Fruit fly (Drosophila melanogaster) whole organism, pupa: ENCODE measurements around the gene CG15480.

Experiments
- CG10348 ChIP-seq: fragments of 200-800 bp; sonication (Bioruptor generic); IDR thresholded peaks from 2 replicates; pipeline ENCODE4 v1.3.6; 2022; ENCODE audit warnings: missing biosample characterization, missing genetic modification characterization
- CG13204 ChIP-seq: fragments of 200-800 bp; sonication (Bioruptor generic); optimal IDR thresholded peaks from 2 replicates; lab custom pipeline; 2018; ENCODE audit warnings: missing biosample characterization, mild to moderate bottlenecking, missing genetic modification characterization, moderate library complexity
- CG15710 ChIP-seq: fragments of 200-800 bp; sonication (Bioruptor generic); optimal IDR thresholded peaks from 2 replicates; lab custom pipeline; 2018; ENCODE audit warnings: missing biosample characterization, mild to moderate bottlenecking, missing genetic modification characterization, moderate library complexity
- CG17806 ChIP-seq: fragments of 200-800 bp; sonication (Bioruptor generic); optimal IDR thresholded peaks from 2 replicates; lab custom pipeline; 2018; ENCODE audit warnings: missing biosample characterization, mild to moderate bottlenecking, missing genetic modification characterization, moderate library complexity
- CG4496 ChIP-seq: fragments of 200-800 bp; sonication (Bioruptor generic); IDR thresholded peaks from 3 replicates; pipeline ENCODE4 v1.3.6; 2022; ENCODE audit warnings: missing biosample characterization, missing genetic modification characterization
- EcR ChIP-seq: fragments of 200-800 bp; sonication (Bioruptor generic); optimal IDR thresholded peaks from 3 replicates; lab custom pipeline; 2019; ENCODE audit warnings: missing biosample characterization, missing genetic modification characterization, mild to moderate bottlenecking, moderate library complexity, missing genetic modification reagents
- Snoo ChIP-seq: fragments of 200-800 bp; sonication (Bioruptor generic); optimal IDR thresholded peaks from 3 replicates; lab custom pipeline; 2017; ENCODE audit warnings: missing biosample characterization, mild to moderate bottlenecking, missing genetic modification characterization, inconsistent platforms
- fd96Ca ChIP-seq: fragments of 200-800 bp; sonication (Bioruptor generic); IDR thresholded peaks from 3 replicates; pipeline ENCODE4 v1.3.6; 2022; ENCODE audit warnings: missing biosample characterization, missing genetic modification characterization
- rn ChIP-seq: fragments of 200-800 bp; sonication (Bioruptor generic); IDR thresholded peaks from 2 replicates; pipeline ENCODE4 v1.3.6; 2022; ENCODE audit warnings: missing biosample characterization, missing genetic modification characterization

dm6 chr2L:13191894-13192293 is 33.2 kb downstream of the CG15480 start, which contains the start of the genes CG16974 and Edem2:
- TF ChIP-seq CG4496 (GFP tag; lab: Robert Waterston, UW) (peak; percentile 59; the same call in 1 of the 3 replicates), CG15710 (tag; lab: Kevin White, UChicago) (peak; percentile 56), EcR (GFP tag; lab: Kevin White, UChicago) (peak; percentile 28), CG10348 (GFP tag; lab: Robert Waterston, UW) (no peak), fd96Ca (GFP tag; lab: Robert Waterston, UW) (peak; percentile 71), CG17806 (tag; lab: Kevin White, UChicago) (no peak), CG13204 (no peak), Snoo (tag; lab: Kevin White, UChicago) (peak; percentile 53), rn (GFP tag; lab: Robert Waterston, UW) (peak; percentile 42; the same call in 1 of the 2 replicates)
